Worm (Caenorhabditis elegans) whole organism, L4/young adult: ENCODE measurements around the gene T02B11.6.

Experiments
- W03F9.2 ChIP-seq: fragments of 150-350 bp; optimal IDR thresholded peaks from 2 replicates; lab custom pipeline; 2014; ENCODE audit warnings: missing biosample characterization, missing genetic modification characterization
- dao-5 ChIP-seq: sonication (generic microtip); optimal IDR thresholded peaks from 2 replicates; lab custom pipeline; 2016; ENCODE audit warnings: missing genotype, missing genetic modification characterization, moderate library complexity, missing compliant biosample characterization
- him-1 ChIP-seq: sonication (generic microtip); optimal IDR thresholded peaks from 2 replicates; lab custom pipeline; 2016; ENCODE audit warnings: missing genotype, missing genetic modification reagents, missing genetic modification characterization, missing compliant biosample characterization

DNA sequence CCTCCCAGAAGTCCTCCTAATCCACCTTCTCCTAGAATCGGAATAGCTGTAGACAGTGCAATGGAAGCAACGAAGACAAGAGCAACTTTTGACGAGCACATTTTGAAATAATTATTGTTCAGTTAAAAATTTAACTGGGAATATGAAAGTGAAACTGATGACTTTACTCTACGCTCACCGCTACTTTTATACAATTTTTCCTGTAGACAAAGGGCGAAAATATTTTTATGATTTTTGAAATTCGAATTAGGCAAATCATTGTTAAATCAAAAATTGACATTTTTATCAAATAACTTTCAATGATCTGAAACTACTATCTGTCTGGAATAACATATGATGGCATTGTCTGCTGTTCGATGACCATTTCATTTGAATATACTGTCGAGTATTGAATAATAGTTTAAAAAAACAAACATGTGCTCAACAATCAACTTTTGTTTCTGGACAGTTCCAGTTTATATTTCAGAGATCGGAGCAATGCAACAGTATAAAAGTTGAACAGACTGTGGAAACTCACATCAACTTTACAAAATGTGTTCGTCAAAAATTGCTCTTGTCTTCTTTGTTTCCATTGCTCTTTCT, 4.4 kb upstream of the T02B11.6 start, which contains the start of the genes srlf-23 and srlf-20:
- TF ChIP-seq W03F9.2 (tag; lab: Kevin White, UChicago): no peak
- TF ChIP-seq dao-5 (tag; lab: Kevin White, UChicago): no peak
- TF ChIP-seq him-1: no peak
